Fruit fly (Drosophila melanogaster) whole organism, embryonic: Measurements from ENCODE around the gene Ror.

Experiments
- Ada2b ChIP-seq: fragments of 200-800 bp; sonication (Bioruptor generic); IDR thresholded peaks from 2 replicates; pipeline ENCODE4 v1.3.6; 2022; ENCODE audit warnings: missing biosample characterization, missing genetic modification characterization
- Bgb ChIP-seq: fragments of 200-800 bp; sonication (Bioruptor generic); IDR thresholded peaks from 2 replicates; pipeline ENCODE4 v1.3.6; 2022; ENCODE audit warnings: missing biosample characterization, missing genetic modification characterization; ENCODE audit not compliant: partially characterized antibody
- CG11560 ChIP-seq: fragments of 200-800 bp; sonication (Bioruptor generic); IDR thresholded peaks from 3 replicates; pipeline ENCODE4 v1.3.6; 2022; ENCODE audit warnings: missing biosample characterization, missing genetic modification characterization
- CG12391 ChIP-seq: fragments of 200-800 bp; sonication (Bioruptor generic); optimal IDR thresholded peaks from 3 replicates; lab custom pipeline; 2018; ENCODE audit warnings: missing biosample characterization, mild to moderate bottlenecking, missing genetic modification characterization, moderate library complexity
- CG13287 ChIP-seq: fragments of 200-800 bp; sonication (Bioruptor generic); IDR thresholded peaks from 2 replicates; pipeline ENCODE4 v1.3.6; 2022; ENCODE audit warnings: missing biosample characterization, missing genetic modification characterization; ENCODE audit not compliant: partially characterized antibody
- CG14441 ChIP-seq: fragments of 200-800 bp; sonication (Bioruptor generic); IDR thresholded peaks from 2 replicates; pipeline ENCODE4 v1.3.6; 2022; ENCODE audit warnings: missing biosample characterization, missing genetic modification characterization
- CG1602 ChIP-seq: fragments of 200-800 bp; sonication (Bioruptor generic); optimal IDR thresholded peaks from 3 replicates; lab custom pipeline; 2016; ENCODE audit warnings: missing biosample characterization, missing genetic modification characterization
- CG16813 ChIP-seq: fragments of 200-800 bp; sonication (Bioruptor generic); IDR thresholded peaks from 3 replicates; pipeline ENCODE4 v1.3.6; 2022; ENCODE audit warnings: missing biosample characterization, missing genetic modification characterization; ENCODE audit not compliant: partially characterized antibody
- CG17359 ChIP-seq: fragments of 200-800 bp; sonication (Bioruptor generic); optimal IDR thresholded peaks from 3 replicates; lab custom pipeline; 2018; ENCODE audit warnings: missing biosample characterization, mild to moderate bottlenecking, missing genetic modification characterization, moderate library complexity
- CG17829 ChIP-seq: fragments of 200-800 bp; optimal IDR thresholded peaks from 2 replicates; lab custom pipeline; 2019; ENCODE audit warnings: missing biosample characterization, mild to moderate bottlenecking, missing genetic modification characterization, moderate library complexity
- CG2202 ChIP-seq: fragments of 200-800 bp; sonication (Bioruptor generic); optimal IDR thresholded peaks from 2 replicates; lab custom pipeline; 2018; ENCODE audit warnings: missing biosample characterization, mild to moderate bottlenecking, missing genetic modification characterization
- CG30431 ChIP-seq: fragments of 200-800 bp; sonication (Bioruptor generic); optimal IDR thresholded peaks from 2 replicates; lab custom pipeline; 2017; ENCODE audit warnings: missing biosample characterization, missing genetic modification characterization
- CG32767 ChIP-seq: fragments of 200-800 bp; sonication (Bioruptor generic); IDR thresholded peaks from 2 replicates; pipeline ENCODE4 v1.3.6; 2022; ENCODE audit warnings: missing biosample characterization, missing genetic modification characterization
- CG3726 ChIP-seq: fragments of 200-800 bp; sonication (Bioruptor generic); IDR thresholded peaks from 3 replicates; pipeline ENCODE4, ENCODE4 v1.3.6; 2022; ENCODE audit warnings: missing biosample characterization, missing genetic modification characterization
- CG5953 ChIP-seq: fragments of 200-800 bp; sonication (Bioruptor generic); IDR thresholded peaks from 2 replicates; pipeline ENCODE4 v1.3.6; 2022; ENCODE audit warnings: missing biosample characterization, missing genetic modification characterization
- CG7839 ChIP-seq: fragments of 200-800 bp; sonication (Bioruptor generic); optimal IDR thresholded peaks from 3 replicates; lab custom pipeline; 2018; ENCODE audit warnings: missing biosample characterization, mild to moderate bottlenecking, missing genetic modification characterization, moderate library complexity
- CG8478 ChIP-seq: fragments of >200 bp; optimal IDR thresholded peaks from 2 replicates; lab custom pipeline; 2018
- CkIIα-i1 ChIP-seq: fragments of 200-800 bp; sonication (Bioruptor generic); IDR thresholded peaks from 2 replicates; pipeline ENCODE4 v1.3.6; 2022; ENCODE audit warnings: missing biosample characterization, missing genetic modification characterization
- Dek ChIP-seq: fragments of 200-800 bp; sonication (Bioruptor generic); optimal IDR thresholded peaks from 3 replicates; lab custom pipeline; 2019; ENCODE audit warnings: missing biosample characterization, mild to moderate bottlenecking, missing genetic modification characterization, moderate library complexity
- Eip74EF ChIP-seq, 2 experiments: fragments of 200-800 bp in 1 of 2; fragments of >200 bp in 1 of 2; sonication (Bioruptor generic) in 1 of 2; optimal IDR thresholded peaks; 2 replicates each; lab custom pipeline; 2017 to 2019; ENCODE audit warnings: missing biosample characterization in 2 of 2, missing genetic modification characterization in 2 of 2, mild to moderate bottlenecking in 1 of 2, moderate library complexity in 1 of 2
- Fer2 ChIP-seq: fragments of 200-800 bp; sonication (Bioruptor generic); optimal IDR thresholded peaks from 2 replicates; lab custom pipeline; 2018; ENCODE audit warnings: missing biosample characterization, mild to moderate bottlenecking, missing genetic modification characterization, moderate library complexity
- HLHmδ ChIP-seq: fragments of 200-800 bp; sonication (Bioruptor generic); optimal IDR thresholded peaks from 2 replicates; lab custom pipeline; 2018; ENCODE audit warnings: missing biosample characterization, mild to moderate bottlenecking, missing genetic modification characterization, moderate library complexity
- Hey ChIP-seq: fragments of 200-800 bp; sonication (Bioruptor generic); optimal IDR thresholded peaks from 3 replicates; lab custom pipeline; 2018; ENCODE audit warnings: missing biosample characterization, mild to moderate bottlenecking, missing genetic modification characterization
- Med ChIP-seq: fragments of 200-800 bp; sonication (Bioruptor generic); peaks from one replicate; lab custom pipeline; 2016; ENCODE audit warnings: missing biosample characterization, missing genetic modification characterization, mild to moderate bottlenecking, inconsistent platforms, moderate library complexity
- NC2α ChIP-seq: fragments of 200-800 bp; sonication (Bioruptor generic); optimal IDR thresholded peaks from 2 replicates; lab custom pipeline; 2016; ENCODE audit warnings: missing biosample characterization, missing genetic modification characterization
- Taf1 ChIP-seq: fragments of 200-800 bp; sonication (Bioruptor generic); IDR thresholded peaks from 2 replicates; pipeline ENCODE4 v1.3.6; 2022; ENCODE audit warnings: missing biosample characterization, missing genetic modification characterization
- Trl ChIP-seq, 3 experiments: fragments of >200 bp in 2 of 3; fragments of 200-800 bp in 1 of 3; sonication (Bioruptor generic) in 1 of 3; optimal IDR thresholded peaks; 2 replicates in 1 of 3; 3 replicates in 2 of 3; lab custom pipeline; 2016 to 2017; ENCODE audit warnings: missing biosample characterization in 1 of 3, missing genetic modification characterization in 1 of 3
- ara ChIP-seq: fragments of 200-800 bp; sonication (Bioruptor generic); IDR thresholded peaks from 2 replicates; pipeline ENCODE4 v1.3.6; 2022; ENCODE audit warnings: missing biosample characterization, missing genetic modification characterization
- ash1 ChIP-seq: fragments of 200-800 bp; sonication (Bioruptor generic); optimal IDR thresholded peaks from 2 replicates; lab custom pipeline; 2018; ENCODE audit warnings: missing biosample characterization, mild to moderate bottlenecking, missing genetic modification characterization
- az2 ChIP-seq: fragments of 200-800 bp; sonication (Bioruptor generic); optimal IDR thresholded peaks from 3 replicates; lab custom pipeline; 2016; ENCODE audit warnings: missing biosample characterization, missing genetic modification characterization
- br ChIP-seq: fragments of >200 bp; optimal IDR thresholded peaks from 2 replicates; lab custom pipeline; 2017
- chn ChIP-seq: fragments of 200-800 bp; sonication (Bioruptor generic); optimal IDR thresholded peaks from 2 replicates; lab custom pipeline; 2016; ENCODE audit warnings: missing biosample characterization, missing genetic modification characterization
- corto ChIP-seq: fragments of 200-800 bp; sonication (Bioruptor generic); optimal IDR thresholded peaks from 2 replicates; lab custom pipeline; 2016; ENCODE audit warnings: missing biosample characterization, mild to moderate bottlenecking, missing genetic modification characterization, moderate library complexity
- danr ChIP-seq: fragments of 200-800 bp; sonication (Bioruptor generic); IDR thresholded peaks from 2 replicates; pipeline ENCODE4 v1.3.6; 2022; ENCODE audit warnings: missing biosample characterization, missing genetic modification characterization
- ftz-f1 ChIP-seq: fragments of 200-800 bp; sonication (Bioruptor generic); optimal IDR thresholded peaks from 2 replicates; lab custom pipeline; 2016; ENCODE audit warnings: missing biosample characterization, missing genetic modification characterization
- hkb ChIP-seq, 2 experiments: fragments of 200-800 bp in 1 of 2; fragments of >200 bp in 1 of 2; sonication (Bioruptor generic) in 1 of 2; IDR thresholded peaks in 1 of 2; optimal IDR thresholded peaks in 1 of 2; 2 replicates each; pipeline versions ENCODE4 v1.3.6 to Lab custom; 2017 to 2022; ENCODE audit warnings: missing biosample characterization in 1 of 2, missing genetic modification characterization in 1 of 2
- luna ChIP-seq: fragments of 200-800 bp; sonication (Bioruptor generic); optimal IDR thresholded peaks from 2 replicates; lab custom pipeline; 2016; ENCODE audit warnings: missing biosample characterization, missing genetic modification characterization
- mld ChIP-seq: fragments of 200-800 bp; sonication (Bioruptor generic); IDR thresholded peaks from 3 replicates; pipeline ENCODE4 v1.3.6; 2022; ENCODE audit warnings: missing biosample characterization, missing genetic modification characterization; ENCODE audit not compliant: partially characterized antibody
- p53 ChIP-seq: fragments of 200-800 bp; sonication (Bioruptor generic); optimal IDR thresholded peaks from 2 replicates; lab custom pipeline; 2016; ENCODE audit warnings: missing biosample characterization, missing genetic modification characterization
- peb ChIP-seq: fragments of 200-800 bp; sonication (Bioruptor generic); IDR thresholded peaks from 2 replicates; pipeline ENCODE4 v1.3.6; 2022; ENCODE audit warnings: missing biosample characterization, missing genetic modification characterization
- pum ChIP-seq: fragments of 200-800 bp; sonication (Bioruptor generic); optimal IDR thresholded peaks from 2 replicates; lab custom pipeline; 2016; ENCODE audit warnings: missing biosample characterization, missing genetic modification characterization
- pzg ChIP-seq: fragments of 200-800 bp; sonication (Bioruptor generic); optimal IDR thresholded peaks from 3 replicates; lab custom pipeline; 2018; ENCODE audit warnings: missing biosample characterization, mild to moderate bottlenecking, missing genetic modification characterization, moderate library complexity
- sens-2 ChIP-seq: fragments of 200-800 bp; sonication (Bioruptor generic); IDR thresholded peaks from 2 replicates; pipeline ENCODE4 v1.3.6; 2022; ENCODE audit warnings: missing biosample characterization, missing genetic modification characterization
- sim ChIP-seq: fragments of 200-800 bp; sonication (Bioruptor generic); IDR thresholded peaks from 2 replicates; pipeline ENCODE4 v1.3.6; 2022; ENCODE audit warnings: missing biosample characterization, missing genetic modification characterization
- slbo ChIP-seq: fragments of 200-800 bp; sonication (Bioruptor generic); IDR thresholded peaks from 2 replicates; pipeline ENCODE4 v1.3.6; 2022; ENCODE audit warnings: missing biosample characterization, missing genetic modification characterization
- tin ChIP-seq: fragments of 200-800 bp; sonication (Bioruptor generic); optimal IDR thresholded peaks from 3 replicates; lab custom pipeline; 2016; ENCODE audit warnings: missing biosample characterization, missing genetic modification characterization
- trem ChIP-seq: fragments of 200-800 bp; optimal IDR thresholded peaks from 3 replicates; lab custom pipeline; 2019; ENCODE audit warnings: missing biosample characterization, mild to moderate bottlenecking, missing genetic modification characterization, moderate library complexity
- z ChIP-seq: fragments of 200-800 bp; sonication (Bioruptor generic); IDR thresholded peaks from 3 replicates; pipeline ENCODE4 v1.3.6; 2022; ENCODE audit warnings: missing biosample characterization, missing genetic modification characterization
- zfh2 ChIP-seq: fragments of 200-800 bp; sonication (Bioruptor generic); optimal IDR thresholded peaks from 2 replicates; lab custom pipeline; 2016; ENCODE audit warnings: missing biosample characterization, missing genetic modification characterization

Ror gene

dm6 chr2L:10220501-10221386 is 30.9 kb upstream of the Ror start, which contains the start of the genes Npc1a and Prosalpha6 (continued):
- no peak for TF ChIP-seq Hey
- no peak for TF ChIP-seq hkb (optimal IDR thresholded peaks at IDR 0.05; lab: Kevin White, UChicago)
- TF ChIP-seq hkb (GFP tag; IDR thresholded peaks at IDR 0.05; lab: Robert Waterston, UW): no peak
- TF ChIP-seq trem (tag; lab: Kevin White, UChicago): peak; percentile 39
- no peak for TF ChIP-seq CG5953
- no peak for TF ChIP-seq sens-2 (GFP tag; lab: Robert Waterston, UW)
- no peak for TF ChIP-seq z (GFP tag; lab: Robert Waterston, UW)
- no peak for TF ChIP-seq az2 (GFP tag; lab: Kevin White, UChicago)
- TF ChIP-seq Bgb (GFP tag; lab: Robert Waterston, UW): peak; percentile 62
- TF ChIP-seq CG1602 (GFP tag; lab: Kevin White, UChicago): no peak
- TF ChIP-seq danr (GFP tag; lab: Robert Waterston, UW): no peak
- TF ChIP-seq CG3726 (GFP tag; lab: Robert Waterston, UW): no peak
- no peak; the same call in 1 of the 2 replicates for TF ChIP-seq slbo (GFP tag; lab: Robert Waterston, UW)
- no peak for TF ChIP-seq CkIIα-i1
- peak; percentile 55 for TF ChIP-seq CG12391 (tag; lab: Kevin White, UChicago)
- no peak for TF ChIP-seq sim (GFP tag; lab: Robert Waterston, UW)
- TF ChIP-seq peb (GFP tag; lab: Robert Waterston, UW): no peak
- peak; percentile 91; the same call in 2 of the 3 replicates for TF ChIP-seq CG11560
- no peak for TF ChIP-seq Fer2 (tag; lab: Kevin White, UChicago)
- no peak for TF ChIP-seq chn (GFP tag; lab: Kevin White, UChicago)
- peak; percentile 71; the same call in 2 of the 3 replicates for TF ChIP-seq CG16813 (GFP tag; lab: Robert Waterston, UW)
- TF ChIP-seq p53 (GFP tag; lab: Kevin White, UChicago): no peak
- TF ChIP-seq CG30431 (GFP tag; lab: Kevin White, UChicago): no peak
- TF ChIP-seq corto: no peak
- no peak for TF ChIP-seq CG17359 (tag; lab: Kevin White, UChicago)
- TF ChIP-seq Eip74EF (GFP tag; optimal IDR thresholded peaks at IDR 0.05; lab: Kevin White, UChicago): no peak
- TF ChIP-seq HLHmδ (GFP tag; lab: Kevin White, UChicago): no peak
- no peak for TF ChIP-seq ash1 (GFP tag; lab: Kevin White, UChicago)
- no peak for TF ChIP-seq CG2202 (tag; lab: Kevin White, UChicago)
- no peak for TF ChIP-seq CG8478 (lab: Kevin White, UChicago)
- peak; percentile 77 for TF ChIP-seq pzg
- TF ChIP-seq CG14441 (GFP tag; lab: Robert Waterston, UW): no peak
- no peak for TF ChIP-seq ftz-f1
- peak; percentile 25 for TF ChIP-seq NC2α (GFP tag; lab: Kevin White, UChicago)
- peak; percentile 2 for TF ChIP-seq luna (GFP tag; lab: Kevin White, UChicago)
- no peak for TF ChIP-seq ara (GFP tag; lab: Robert Waterston, UW)
- no peak for TF ChIP-seq Ada2b (GFP tag; lab: Robert Waterston, UW)
- peak; percentile 79 for TF ChIP-seq Med (GFP tag; lab: Kevin White, UChicago)
- peak; percentile 31 for TF ChIP-seq CG17829
- TF ChIP-seq CG7839 (tag; lab: Kevin White, UChicago): no peak
- TF ChIP-seq Taf1 (GFP tag; lab: Robert Waterston, UW): no peak
- TF ChIP-seq CG32767: no peak
- TF ChIP-seq zfh2 (GFP tag; lab: Kevin White, UChicago): peak; percentile 25
- TF ChIP-seq Dek (tag; lab: Kevin White, UChicago): no peak
- TF ChIP-seq CG13287 (GFP tag; lab: Robert Waterston, UW): peak; percentile 62
- no peak for TF ChIP-seq br (lab: Kevin White, UChicago)
- TF ChIP-seq tin (GFP tag; lab: Kevin White, UChicago): no peak
- no peak for TF ChIP-seq pum (GFP tag; lab: Kevin White, UChicago)
- no peak for TF ChIP-seq mld (GFP tag; lab: Robert Waterston, UW)
- TF ChIP-seq Trl (optimal IDR thresholded peaks at IDR 0.05; lab: Kevin White, UChicago): no peak
- TF ChIP-seq Trl (GFP tag; optimal IDR thresholded peaks at IDR 0.05; lab: Kevin White, UChicago): no peak
